Fruit fly (Drosophila melanogaster) whole organism, wandering third instar larva: ENCODE measurements around the gene CG44098.

Source experiments
- CrebA ChIP-seq: fragments of 200-800 bp; sonication (Bioruptor generic); optimal IDR thresholded peaks from 2 replicates; lab custom pipeline; 2016; ENCODE audit warnings: missing biosample characterization, mild to moderate bottlenecking, missing genetic modification characterization, borderline replicate concordance
- GATAd ChIP-seq: sonication (Bioruptor generic); optimal IDR thresholded peaks from 2 replicates; lab custom pipeline; 2016; ENCODE audit warnings: missing biosample characterization, missing genetic modification characterization
- Jra ChIP-seq: sonication (Bioruptor generic); optimal IDR thresholded peaks from 2 replicates; lab custom pipeline; 2016; ENCODE audit warnings: missing biosample characterization, missing genetic modification characterization
- brk ChIP-seq: fragments of 200-800 bp; sonication (Bioruptor generic); optimal IDR thresholded peaks from 2 replicates; lab custom pipeline; 2016; ENCODE audit warnings: missing biosample characterization, mild to moderate bottlenecking, missing genetic modification characterization
- dmrt93B ChIP-seq: fragments of 200-800 bp; sonication (Bioruptor generic); optimal IDR thresholded peaks from 2 replicates; lab custom pipeline; 2018; ENCODE audit warnings: missing biosample characterization, mild to moderate bottlenecking, missing genetic modification characterization
- foxo ChIP-seq, 2 experiments: fragments of 200-800 bp; sonication (Bioruptor generic); optimal IDR thresholded peaks; 2 replicates in 1 of 2; 3 replicates in 1 of 2; lab custom pipeline; 2016 to 2017; ENCODE audit warnings: missing biosample characterization in 2 of 2, missing genetic modification characterization in 2 of 2
- usp ChIP-seq: fragments of >200 bp; optimal IDR thresholded peaks from 2 replicates; lab custom pipeline; 2017; ENCODE audit warnings: missing biosample characterization, missing genetic modification characterization

dm6 chr3R:4713775-4714360, 59.1 kb downstream of the CG44098 start, which contains the start of gene eIF3f1:
- no peak for TF ChIP-seq foxo (GFP tag; optimal IDR thresholded peaks at IDR 0.05; lab: Kevin White, UChicago)
- TF ChIP-seq CrebA (GFP tag; lab: Kevin White, UChicago) = no peak
- TF ChIP-seq GATAd (GFP tag; lab: Kevin White, UChicago) = no peak
- TF ChIP-seq brk = no peak
- no peak for TF ChIP-seq usp (GFP tag; lab: Kevin White, UChicago)
- no peak for TF ChIP-seq Jra (GFP tag; lab: Kevin White, UChicago)
- TF ChIP-seq dmrt93B (GFP tag; lab: Kevin White, UChicago) = no peak
